Worm (Caenorhabditis elegans): ENCODE data around the gene Y17G7B.21.
A peak's percentile ranks its signal among the peaks of the same experiment; 100 is the strongest.

Gene Y17G7B.21

ce11 chrII:11960596-11961217 lies 16.8 kb downstream of the Y17G7B.21 start (continued):
- TF ChIP-seq Y67H2A.10 (GFP tag; conservative IDR thresholded peaks at IDR 0.05) = peak; percentile 91
- peak; percentile 75 for TF ChIP-seq akir-1 (GFP tag; optimal IDR thresholded peaks at IDR 0.05)
- TF ChIP-seq tlf-1 (GFP tag; optimal IDR thresholded peaks at IDR 0.05) = peak; percentile 91
- TF ChIP-seq T26A5.8 (tag; optimal IDR thresholded peaks at IDR 0.05) = peak; percentile 99
- peak; percentile 98 for TF ChIP-seq nhr-90 (tag; optimal IDR thresholded peaks at IDR 0.05)
- TF ChIP-seq ama-1 (optimal IDR thresholded peaks at IDR 0.05) = no peak
- TF ChIP-seq ama-1 (GFP tag; optimal IDR thresholded peaks at IDR 0.05) = peak; percentile 90 to 96
- peak; percentile 86 for TF ChIP-seq ceh-91 (GFP tag; IDR thresholded peaks at IDR 0.05)
- peak; percentile 99 for TF ChIP-seq egl-44 (GFP tag; IDR thresholded peaks at IDR 0.05)
- TF ChIP-seq ceh-58 (GFP tag; IDR thresholded peaks at IDR 0.05) = peak; percentile 98
- peak; percentile 95 for TF ChIP-seq unc-130 (GFP tag; optimal IDR thresholded peaks at IDR 0.05)
- TF ChIP-seq ztf-18 (tag; optimal IDR thresholded peaks at IDR 0.05) = peak; percentile 87
- peak; percentile 93 for TF ChIP-seq rcor-1 (GFP tag; IDR thresholded peaks at IDR 0.05)
- TF ChIP-seq mel-28 (tag; optimal IDR thresholded peaks at IDR 0.05; ENCODE audit: borderline replicate concordance) = peak; percentile 89
- TF ChIP-seq B0336.3 (GFP tag; IDR thresholded peaks at IDR 0.05) = peak; percentile 98
- TF ChIP-seq lin-35 (GFP tag; optimal IDR thresholded peaks at IDR 0.05) = peak in 2 of 3 experiments; percentile 46 to 55
- peak; percentile 83 for TF ChIP-seq C06A6.2 (GFP tag; conservative IDR thresholded peaks at IDR 0.05)
- TF ChIP-seq pbrm-1 (GFP tag; IDR thresholded peaks at IDR 0.05) = peak; percentile 93
- TF ChIP-seq xnd-1 (tag; optimal IDR thresholded peaks at IDR 0.05) = peak; percentile 59
- TF ChIP-seq let-526 (GFP tag; IDR thresholded peaks at IDR 0.05) = peak; percentile 96
- TF ChIP-seq hlh-26 (GFP tag; conservative IDR thresholded peaks at IDR 0.05) = peak; percentile 81; the same call in 1 of the 2 replicates
- TF ChIP-seq somi-1 (GFP tag; optimal IDR thresholded peaks at IDR 0.05) = peak; percentile 95
- TF ChIP-seq egl-18 (GFP tag; IDR thresholded peaks at IDR 0.05) = peak; percentile 92
- peak; percentile 98 for TF ChIP-seq ztf-28 (GFP tag; IDR thresholded peaks at IDR 0.05)
- peak; percentile 95 for TF ChIP-seq attf-5 (GFP tag; optimal IDR thresholded peaks at IDR 0.05)
- TF ChIP-seq egrh-3 (GFP tag; IDR thresholded peaks at IDR 0.05) = peak; percentile 99
- peak; percentile 100 for TF ChIP-seq zfh-2 (GFP tag; conservative IDR thresholded peaks at IDR 0.05)
- peak; percentile 89 for TF ChIP-seq Y53F4B.3 (GFP tag; IDR thresholded peaks at IDR 0.05)
- TF ChIP-seq T07F8.4 (tag; optimal IDR thresholded peaks at IDR 0.05) = peak; percentile 95
- TF ChIP-seq F39B2.1 (GFP tag; IDR thresholded peaks at IDR 0.05) = peak; percentile 92
- peak; percentile 80 for TF ChIP-seq ccch-3 (GFP tag; optimal IDR thresholded peaks at IDR 0.05)
- TF ChIP-seq ztf-6 (GFP tag; IDR thresholded peaks at IDR 0.05) = peak; percentile 92
- TF ChIP-seq C17E4.6 (GFP tag; IDR thresholded peaks at IDR 0.05) = peak; percentile 95
- peak; percentile 99 for TF ChIP-seq fkh-3 (tag; optimal IDR thresholded peaks at IDR 0.05)
- peak; percentile 96 for TF ChIP-seq Y56A3A.18 (GFP tag; IDR thresholded peaks at IDR 0.05)
- peak; percentile 100 for TF ChIP-seq tbp1 (GFP tag; optimal IDR thresholded peaks at IDR 0.05)
- peak; percentile 99 for TF ChIP-seq ztf-25 (GFP tag; IDR thresholded peaks at IDR 0.05)
- peak; percentile 99 for TF ChIP-seq nhr-27 (tag; optimal IDR thresholded peaks at IDR 0.05)
- TF ChIP-seq F33H1.4 (GFP tag; IDR thresholded peaks at IDR 0.05) = peak; percentile 76
- peak; percentile 89 for TF ChIP-seq rpc-1 (optimal IDR thresholded peaks at IDR 0.05)
- TF ChIP-seq rpc-1 (tag; optimal IDR thresholded peaks at IDR 0.05) = peak; percentile 96
- TF ChIP-seq F49E8.2 (tag; optimal IDR thresholded peaks at IDR 0.05; ENCODE audit: insufficient read depth) = peak; percentile 89
- peak; percentile 92 for TF ChIP-seq hmg-1.2 (GFP tag; IDR thresholded peaks at IDR 0.05)
- peak; percentile 93 for TF ChIP-seq mcd-1 (GFP tag; IDR thresholded peaks at IDR 0.05)
- peak; percentile 94 for TF ChIP-seq Y95B8A.8 (GFP tag; IDR thresholded peaks at IDR 0.05)
- peak; percentile 91 for TF ChIP-seq hmg-20 (GFP tag; IDR thresholded peaks at IDR 0.05)
- peak; percentile 78 for TF ChIP-seq gei-17 (GFP tag; optimal IDR thresholded peaks at IDR 0.05)
- peak; percentile 90 for TF ChIP-seq snpc-3.4 (tag; optimal IDR thresholded peaks at IDR 0.05)
- TF ChIP-seq ceh-27 (GFP tag; optimal IDR thresholded peaks at IDR 0.05) = peak; percentile 96

Measured in whole organism, young adult.